Fruit fly (Drosophila melanogaster) whole organism, pupa: ENCODE results near the gene Unc-76.

Source experiments
- CG12605 ChIP-seq: fragments of 200-800 bp; sonication (Bioruptor generic); IDR thresholded peaks from 2 replicates; pipeline ENCODE4 v1.3.6; 2022; ENCODE audit warnings: missing biosample characterization, missing genetic modification characterization
- CG13204 ChIP-seq: fragments of 200-800 bp; sonication (Bioruptor generic); optimal IDR thresholded peaks from 2 replicates; lab custom pipeline; 2018; ENCODE audit warnings: missing biosample characterization, mild to moderate bottlenecking, missing genetic modification characterization, moderate library complexity
- CG34367 ChIP-seq: fragments of 200-800 bp; sonication (Bioruptor generic); optimal IDR thresholded peaks from 2 replicates; lab custom pipeline; 2018; ENCODE audit warnings: missing biosample characterization, mild to moderate bottlenecking, missing genetic modification characterization
- CG4496 ChIP-seq: fragments of 200-800 bp; sonication (Bioruptor generic); IDR thresholded peaks from 3 replicates; pipeline ENCODE4 v1.3.6; 2022; ENCODE audit warnings: missing biosample characterization, missing genetic modification characterization
- CG8159 ChIP-seq: fragments of 200-800 bp; sonication (Bioruptor generic); optimal IDR thresholded peaks from 3 replicates; lab custom pipeline; 2018; ENCODE audit warnings: missing biosample characterization, mild to moderate bottlenecking, missing genetic modification characterization, moderate library complexity
- D1 ChIP-seq: fragments of 200-800 bp; sonication (Bioruptor generic); optimal IDR thresholded peaks from 2 replicates; lab custom pipeline; 2018; ENCODE audit warnings: missing biosample characterization, mild to moderate bottlenecking, missing genetic modification characterization, moderate library complexity
- EcR ChIP-seq: fragments of 200-800 bp; sonication (Bioruptor generic); optimal IDR thresholded peaks from 3 replicates; lab custom pipeline; 2019; ENCODE audit warnings: missing biosample characterization, missing genetic modification characterization, mild to moderate bottlenecking, moderate library complexity, missing genetic modification reagents
- Pif1B ChIP-seq: fragments of 200-800 bp; sonication (Bioruptor generic); optimal IDR thresholded peaks from 3 replicates; lab custom pipeline; 2016; ENCODE audit warnings: missing biosample characterization, missing genetic modification characterization
- Snoo ChIP-seq: fragments of 200-800 bp; sonication (Bioruptor generic); optimal IDR thresholded peaks from 3 replicates; lab custom pipeline; 2017; ENCODE audit warnings: missing biosample characterization, mild to moderate bottlenecking, missing genetic modification characterization, inconsistent platforms
- fd96Ca ChIP-seq: fragments of 200-800 bp; sonication (Bioruptor generic); IDR thresholded peaks from 3 replicates; pipeline ENCODE4 v1.3.6; 2022; ENCODE audit warnings: missing biosample characterization, missing genetic modification characterization
- gl ChIP-seq: fragments of 200-800 bp; sonication (Bioruptor generic); optimal IDR thresholded peaks from 2 replicates; lab custom pipeline; 2018; ENCODE audit warnings: missing biosample characterization, mild to moderate bottlenecking, missing genetic modification characterization

- TF ChIP-seq Snoo (tag; lab: Kevin White, UChicago) (no peak), D1 (tag; lab: Kevin White, UChicago) (no peak), gl (no peak), EcR (no peak), Pif1B (no peak), CG13204 (GFP tag; lab: Kevin White, UChicago) (no peak), CG12605 (GFP tag; lab: Robert Waterston, UW) (no peak), CG8159 (no peak), fd96Ca (no peak), CG34367 (tag; lab: Kevin White, UChicago) (no peak), CG4496 (GFP tag; lab: Robert Waterston, UW) (no peak)
These were observed 26.0 kb downstream of the Unc-76 start for dm6 chrX:2106367-2106766.
